Fruit fly (Drosophila melanogaster) whole organism, embryonic: ENCODE results near the gene E2f2.

Experiments used
- Atf3 ChIP-seq: fragments of 200-800 bp; sonication (Bioruptor generic); optimal IDR thresholded peaks from 3 replicates; lab custom pipeline; 2016; ENCODE audit warnings: missing biosample characterization, missing genetic modification characterization
- Awh ChIP-seq: fragments of 200-800 bp; sonication (Bioruptor generic); IDR thresholded peaks from 2 replicates; pipeline ENCODE4, ENCODE4 v1.3.6; 2022; ENCODE audit warnings: missing biosample characterization, missing genetic modification characterization
- Bdp1 ChIP-seq: fragments of 200-800 bp; sonication (Bioruptor generic); optimal IDR thresholded peaks from 3 replicates; lab custom pipeline; 2016; ENCODE audit warnings: missing biosample characterization, missing genetic modification characterization
- CG10147 ChIP-seq: fragments of 200-800 bp; sonication (Bioruptor generic); optimal IDR thresholded peaks from 2 replicates; lab custom pipeline; 2019; ENCODE audit warnings: missing biosample characterization, mild to moderate bottlenecking, missing genetic modification characterization, moderate library complexity
- CG11398 ChIP-seq: fragments of 200-800 bp; sonication (Bioruptor generic); optimal IDR thresholded peaks from 2 replicates; lab custom pipeline; 2016; ENCODE audit warnings: missing biosample characterization, missing genetic modification characterization
- CG11456 ChIP-seq: fragments of 200-800 bp; sonication (Bioruptor generic); IDR thresholded peaks from 3 replicates; pipeline ENCODE4 v1.3.6; 2022; ENCODE audit warnings: missing biosample characterization, missing genetic modification characterization
- CG12299 ChIP-seq: fragments of 200-800 bp; sonication (Bioruptor generic); optimal IDR thresholded peaks from 2 replicates; lab custom pipeline; 2018; ENCODE audit warnings: missing biosample characterization, mild to moderate bottlenecking, missing genetic modification characterization
- CG1233 ChIP-seq: fragments of 200-800 bp; sonication (Bioruptor generic); optimal IDR thresholded peaks from 4 replicates; lab custom pipeline; 2018; ENCODE audit warnings: missing biosample characterization, mild to moderate bottlenecking, missing genetic modification characterization
- CG12744 ChIP-seq: fragments of 200-800 bp; sonication (Bioruptor generic); optimal IDR thresholded peaks from 2 replicates; lab custom pipeline; 2016; ENCODE audit warnings: missing biosample characterization, missing genetic modification characterization
- CG15073 ChIP-seq: fragments of 200-800 bp; sonication (Bioruptor generic); optimal IDR thresholded peaks from 2 replicates; lab custom pipeline; 2016; ENCODE audit warnings: missing biosample characterization, missing genetic modification characterization
- CG17359 ChIP-seq: fragments of 200-800 bp; sonication (Bioruptor generic); optimal IDR thresholded peaks from 3 replicates; lab custom pipeline; 2018; ENCODE audit warnings: missing biosample characterization, mild to moderate bottlenecking, missing genetic modification characterization, moderate library complexity
- CG18011 ChIP-seq: fragments of 200-800 bp; sonication (Bioruptor generic); optimal IDR thresholded peaks from 2 replicates; lab custom pipeline; 2017; ENCODE audit warnings: missing biosample characterization, missing genetic modification characterization, mild to moderate bottlenecking, moderate library complexity, missing genotype
- CG3163 ChIP-seq: fragments of 200-800 bp; sonication (Bioruptor generic); optimal IDR thresholded peaks from 3 replicates; lab custom pipeline; 2016; ENCODE audit warnings: missing biosample characterization, missing genetic modification characterization
- CG34422 ChIP-seq: fragments of 200-800 bp; sonication (Bioruptor generic); IDR thresholded peaks from 3 replicates; pipeline ENCODE4 v1.3.6; 2022; ENCODE audit warnings: missing biosample characterization, missing genetic modification characterization
- CG3847 ChIP-seq: fragments of 200-800 bp; sonication (Bioruptor generic); IDR thresholded peaks from 2 replicates; pipeline ENCODE4 v1.3.6; 2022; ENCODE audit warnings: missing biosample characterization, missing genetic modification characterization
- CG7745 ChIP-seq: fragments of 200-800 bp; sonication (Bioruptor generic); optimal IDR thresholded peaks from 2 replicates; lab custom pipeline; 2018; ENCODE audit warnings: missing biosample characterization, mild to moderate bottlenecking, missing genetic modification characterization, moderate library complexity
- CG9727 ChIP-seq: fragments of 200-800 bp; sonication (Bioruptor generic); optimal IDR thresholded peaks from 3 replicates; lab custom pipeline; 2017; ENCODE audit warnings: missing biosample characterization, mild to moderate bottlenecking, missing genetic modification characterization
- D ChIP-seq, 2 experiments: fragments of 200-800 bp in 1 of 2; fragments of >200 bp in 1 of 2; sonication (Bioruptor generic) in 1 of 2; optimal IDR thresholded peaks; 2 replicates in 1 of 2; 3 replicates in 1 of 2; lab custom pipeline; 2017; ENCODE audit warnings: mild to moderate bottlenecking in 1 of 2, missing biosample characterization in 1 of 2, missing genetic modification characterization in 1 of 2, missing genetic modification reagents in 1 of 2
- Dip3 ChIP-seq: fragments of 200-800 bp; sonication (Bioruptor generic); optimal IDR thresholded peaks from 3 replicates; lab custom pipeline; 2016; ENCODE audit warnings: missing biosample characterization, missing genetic modification characterization
- Doc2 ChIP-seq: fragments of 200-800 bp; sonication (Bioruptor generic); IDR thresholded peaks from 2 replicates; pipeline ENCODE4 v1.3.6; 2022; ENCODE audit warnings: missing biosample characterization, missing genetic modification characterization
- Doc3 ChIP-seq: fragments of 200-800 bp; sonication (Bioruptor generic); IDR thresholded peaks from 3 replicates; pipeline ENCODE4 v1.3.6; 2022; ENCODE audit warnings: missing biosample characterization, missing genetic modification characterization; ENCODE audit not compliant: partially characterized antibody
- H15 ChIP-seq: fragments of 200-800 bp; sonication (Bioruptor generic); IDR thresholded peaks from 3 replicates; pipeline ENCODE4 v1.3.6; 2022; ENCODE audit warnings: missing biosample characterization, missing genetic modification characterization
- Hr78 ChIP-seq, 2 experiments: fragments of 200-800 bp in 1 of 2; fragments of >200 bp in 1 of 2; sonication (Bioruptor generic) in 1 of 2; optimal IDR thresholded peaks; 2 replicates each; lab custom pipeline; 2017 to 2019; ENCODE audit warnings: missing biosample characterization in 2 of 2, missing genetic modification characterization in 2 of 2, mild to moderate bottlenecking in 1 of 2, moderate library complexity in 1 of 2
- Kr ChIP-seq: fragments of 200-800 bp; sonication (Bioruptor generic); optimal IDR thresholded peaks from 2 replicates; lab custom pipeline; 2017; ENCODE audit warnings: missing biosample characterization, mild to moderate bottlenecking, missing genetic modification characterization
- Opbp ChIP-seq: fragments of 200-800 bp; sonication (Bioruptor generic); IDR thresholded peaks from 3 replicates; pipeline ENCODE4 v1.3.6; 2022; ENCODE audit warnings: missing biosample characterization, missing genetic modification characterization; ENCODE audit not compliant: partially characterized antibody
- Six4 ChIP-seq: fragments of 200-800 bp; sonication (Bioruptor generic); optimal IDR thresholded peaks from 2 replicates; lab custom pipeline; 2016; ENCODE audit warnings: missing biosample characterization, missing genetic modification characterization
- Tbp ChIP-seq: fragments of >200 bp; optimal IDR thresholded peaks from 2 replicates; lab custom pipeline; 2018; ENCODE audit warnings: missing biosample characterization, missing genetic modification characterization
- ac ChIP-seq: fragments of 200-800 bp; sonication (Bioruptor generic); optimal IDR thresholded peaks from 3 replicates; lab custom pipeline; 2017; ENCODE audit warnings: missing biosample characterization, mild to moderate bottlenecking, missing genetic modification characterization
- btn ChIP-seq: fragments of 200-800 bp; sonication (Bioruptor generic); optimal IDR thresholded peaks from 2 replicates; lab custom pipeline; 2016; ENCODE audit warnings: missing biosample characterization, missing genetic modification characterization
- cato ChIP-seq: fragments of 200-800 bp; sonication (Bioruptor generic); optimal IDR thresholded peaks from 2 replicates; lab custom pipeline; 2016; ENCODE audit warnings: missing biosample characterization, missing genetic modification characterization, borderline replicate concordance
- chn ChIP-seq: fragments of 200-800 bp; sonication (Bioruptor generic); optimal IDR thresholded peaks from 2 replicates; lab custom pipeline; 2016; ENCODE audit warnings: missing biosample characterization, missing genetic modification characterization
- crol ChIP-seq: fragments of 200-800 bp; sonication (Bioruptor generic); IDR thresholded peaks from 2 replicates; pipeline ENCODE4 v1.3.6; 2022; ENCODE audit warnings: missing biosample characterization, missing genetic modification characterization
- cwo ChIP-seq: fragments of 200-800 bp; sonication (Bioruptor generic); optimal IDR thresholded peaks from 3 replicates; lab custom pipeline; 2017; ENCODE audit warnings: missing biosample characterization, missing genetic modification characterization, mild to moderate bottlenecking, moderate library complexity, missing genetic modification reagents
- da ChIP-seq: fragments of 200-800 bp; sonication (Bioruptor generic); optimal IDR thresholded peaks from 2 replicates; lab custom pipeline; 2016; ENCODE audit warnings: missing biosample characterization, missing genetic modification characterization
- disco-r ChIP-seq: fragments of 200-800 bp; sonication (Bioruptor generic); optimal IDR thresholded peaks from 2 replicates; lab custom pipeline; 2016; ENCODE audit warnings: missing biosample characterization, missing genetic modification characterization
- dpn ChIP-seq, 2 experiments: fragments of 200-800 bp; sonication (Bioruptor generic); optimal IDR thresholded peaks; 3 replicates each; lab custom pipeline; 2016; ENCODE audit warnings: missing biosample characterization in 2 of 2, missing genetic modification characterization in 2 of 2
- fd96Cb ChIP-seq: fragments of 200-800 bp; sonication (Bioruptor generic); optimal IDR thresholded peaks from 2 replicates; lab custom pipeline; 2018; ENCODE audit warnings: missing biosample characterization, mild to moderate bottlenecking, missing genetic modification characterization, moderate library complexity
- hb ChIP-seq: fragments of 200-800 bp; sonication (Bioruptor generic); IDR thresholded peaks from 3 replicates; pipeline ENCODE4 v1.3.6; 2022; ENCODE audit warnings: missing biosample characterization, missing genetic modification characterization; ENCODE audit not compliant: partially characterized antibody
- lov ChIP-seq, 2 experiments: fragments of 200-800 bp in 1 of 2; fragments of >200 bp in 1 of 2; sonication (Bioruptor generic) in 1 of 2; IDR thresholded peaks in 1 of 2; optimal IDR thresholded peaks in 1 of 2; 2 replicates in 1 of 2; 3 replicates in 1 of 2; pipeline versions ENCODE4 v1.3.6 to Lab custom; 2017 to 2022; ENCODE audit warnings: missing biosample characterization in 1 of 2, missing genetic modification characterization in 1 of 2
- peb ChIP-seq: fragments of 200-800 bp; sonication (Bioruptor generic); IDR thresholded peaks from 2 replicates; pipeline ENCODE4 v1.3.6; 2022; ENCODE audit warnings: missing biosample characterization, missing genetic modification characterization
- pho ChIP-seq: fragments of 200-800 bp; sonication (Bioruptor generic); optimal IDR thresholded peaks from 2 replicates; lab custom pipeline; 2016; ENCODE audit warnings: missing biosample characterization, missing genetic modification characterization
- scrt ChIP-seq: fragments of 200-800 bp; sonication (Bioruptor generic); optimal IDR thresholded peaks from 2 replicates; lab custom pipeline; 2018; ENCODE audit warnings: missing biosample characterization, mild to moderate bottlenecking, missing genetic modification characterization, moderate library complexity
- sens ChIP-seq: fragments of 200-800 bp; sonication (Bioruptor generic); peaks from one replicate; lab custom pipeline; 2016; ENCODE audit warnings: missing biosample characterization, missing genetic modification characterization
- sisA ChIP-seq: fragments of 200-800 bp; sonication (Bioruptor generic); IDR thresholded peaks from 2 replicates; pipeline ENCODE4 v1.3.6; 2022; ENCODE audit warnings: missing biosample characterization, missing genetic modification characterization
- sna ChIP-seq: fragments of 200-800 bp; sonication (Bioruptor generic); IDR thresholded peaks from 2 replicates; pipeline ENCODE4 v1.3.6; 2022; ENCODE audit warnings: missing biosample characterization, missing genetic modification characterization; ENCODE audit not compliant: partially characterized antibody
- so ChIP-seq: fragments of 200-800 bp; sonication (Bioruptor generic); IDR thresholded peaks from 3 replicates; pipeline ENCODE4 v1.3.6; 2022; ENCODE audit warnings: missing biosample characterization, missing genetic modification characterization
- sug ChIP-seq: fragments of 200-800 bp; optimal IDR thresholded peaks from 2 replicates; lab custom pipeline; 2019; ENCODE audit warnings: missing biosample characterization, mild to moderate bottlenecking, missing genetic modification characterization, moderate library complexity
- zen ChIP-seq: fragments of 200-800 bp; sonication (Bioruptor generic); optimal IDR thresholded peaks from 3 replicates; lab custom pipeline; 2018; ENCODE audit warnings: missing biosample characterization, mild to moderate bottlenecking, missing genetic modification characterization, moderate library complexity

E2f2 gene

DNA sequence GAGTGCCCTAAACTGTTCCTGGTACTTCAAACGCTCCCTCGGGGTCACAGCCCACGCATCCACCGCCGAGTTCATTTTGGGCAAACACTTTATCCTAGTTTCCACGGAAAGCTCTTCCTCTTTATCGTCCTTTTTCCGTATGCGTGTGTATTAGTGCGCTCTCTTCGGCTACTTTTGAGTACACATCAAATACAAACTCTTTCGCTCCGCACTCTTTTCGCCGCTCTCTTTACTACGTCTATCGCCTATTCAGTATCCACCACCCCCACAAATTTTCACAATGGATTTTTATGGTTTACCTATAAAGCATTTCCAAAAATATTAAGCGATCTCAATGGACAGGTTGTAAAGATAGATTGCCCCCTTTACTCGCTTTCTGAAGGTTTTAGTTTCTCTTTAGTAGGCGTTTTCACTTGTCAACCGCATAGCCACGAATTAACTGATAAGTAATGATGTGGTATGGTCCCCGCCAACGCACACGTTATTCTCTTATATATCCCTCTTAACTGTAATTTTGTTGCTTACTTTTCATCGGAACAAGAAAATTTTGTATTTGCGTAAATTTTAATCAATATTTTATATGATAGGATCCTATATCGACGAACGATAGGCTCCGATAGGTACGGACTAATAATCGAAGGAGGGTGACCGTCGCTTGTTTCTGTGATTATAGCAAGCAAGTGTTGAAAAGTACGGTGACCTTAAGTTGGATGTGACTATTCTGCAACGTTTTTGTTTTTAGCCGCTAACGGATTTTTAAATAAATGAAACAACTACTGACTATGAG lies 14.6 kb downstream of the E2f2 start, which contains the start of gene Dap160 (continued):
- TF ChIP-seq CG9727 (GFP tag; lab: Kevin White, UChicago) (no peak), btn (GFP tag; lab: Kevin White, UChicago) (no peak), CG12744 (no peak), sug (tag; lab: Kevin White, UChicago) (peak; percentile 5), cato (no peak), Bdp1 (GFP tag; lab: Kevin White, UChicago) (no peak), hb (peak; percentile 63; the same call in 1 of the 3 replicates), so (no peak), CG34422 (GFP tag; lab: Robert Waterston, UW) (no peak), CG12299 (tag; lab: Kevin White, UChicago) (no peak), Awh (no peak), CG15073 (GFP tag; lab: Kevin White, UChicago) (no peak), CG7745 (no peak), scrt (GFP tag; lab: Kevin White, UChicago) (no peak), CG17359 (tag; lab: Kevin White, UChicago) (no peak), cwo (no peak), CG11398 (no peak), fd96Cb (tag; lab: Kevin White, UChicago) (no peak), sna (GFP tag; lab: Robert Waterston, UW) (peak; percentile 33; the same call in 1 of the 2 replicates), Six4 (GFP tag; lab: Kevin White, UChicago) (no peak), Hr78 (GFP tag; optimal IDR thresholded peaks at IDR 0.05; lab: Kevin White, UChicago) (no peak), Tbp (GFP tag; lab: Kevin White, UChicago) (no peak), sens (peak; percentile 76), zen (tag; lab: Kevin White, UChicago) (no peak), crol (GFP tag; lab: Robert Waterston, UW) (no peak), Doc2 (no peak), CG10147 (GFP tag; lab: Kevin White, UChicago) (no peak), chn (GFP tag; lab: Kevin White, UChicago) (no peak), disco-r (no peak), da (GFP tag; lab: Kevin White, UChicago) (no peak), D (optimal IDR thresholded peaks at IDR 0.05; lab: Kevin White, UChicago) (no peak), D (GFP tag; optimal IDR thresholded peaks at IDR 0.05; lab: Kevin White, UChicago) (no peak), Kr (GFP tag; lab: Kevin White, UChicago) (no peak), CG3847 (peak; percentile 36), pho (GFP tag; lab: Kevin White, UChicago) (no peak), Doc3 (GFP tag; lab: Robert Waterston, UW) (peak; percentile 47; the same call in 1 of the 3 replicates), Opbp (GFP tag; lab: Robert Waterston, UW) (peak; percentile 82; the same call in 2 of the 3 replicates), CG11456 (GFP tag; lab: Robert Waterston, UW) (no peak; the same call in 2 of the 3 replicates), sisA (no peak), Dip3 (GFP tag; lab: Kevin White, UChicago) (no peak), dpn (GFP tag; optimal IDR thresholded peaks at IDR 0.05; lab: Kevin White, UChicago) (no peak), CG3163 (GFP tag; lab: Kevin White, UChicago) (peak; percentile 96), peb (no peak), CG18011 (GFP tag; lab: Kevin White, UChicago) (no peak), H15 (no peak), CG1233 (no peak), lov (optimal IDR thresholded peaks at IDR 0.05; lab: Kevin White, UChicago) (no peak), lov (GFP tag; IDR thresholded peaks at IDR 0.05; lab: Robert Waterston, UW) (no peak), Atf3 (no peak), ac (GFP tag; lab: Kevin White, UChicago) (no peak)
